Fruit fly (Drosophila melanogaster): ENCODE data around the gene CG17786.

dm6 chr3R:24219093-24219492 lies 575 bp upstream of the CG17786 start:
- TF ChIP-seq Snoo (tag; optimal IDR thresholded peaks at IDR 0.05) (no peak), CG10348 (GFP tag; IDR thresholded peaks at IDR 0.05) (no peak), CG9948 (tag; optimal IDR thresholded peaks at IDR 0.05) (no peak)
